Worm (Caenorhabditis elegans): ENCODE measurements around the gene fbxa-65.

- TF ChIP-seq flt-1 (GFP tag; IDR thresholded peaks at IDR 0.05) (no peak), med-1 (GFP tag; optimal IDR thresholded peaks at IDR 0.05; ENCODE audit: insufficient read depth) (no peak), cog-1 (tag; optimal IDR thresholded peaks at IDR 0.05) (no peak), klf-2 (GFP tag; conservative IDR thresholded peaks at IDR 0.05) (no peak), T22C8.4 (GFP tag; IDR thresholded peaks at IDR 0.05) (no peak), ztf-23 (GFP tag; IDR thresholded peaks at IDR 0.05) (no peak), ref-1 (GFP tag; conservative IDR thresholded peaks at IDR 0.05) (no peak), tab-1 (GFP tag; IDR thresholded peaks at IDR 0.05) (no peak), ztf-29 (GFP tag; IDR thresholded peaks at IDR 0.05) (no peak)
Measured at ce11 chrV:3372673-3373072, 26.4 kb upstream of the fbxa-65 start, which contains the start of gene srx-121.

Measured in whole organism, midembryonic.